Fruit fly (Drosophila melanogaster) whole organism, embryonic: ENCODE measurements around the gene Nsun5.

ENCODE experiments used
- ATbp ChIP-seq: fragments of 200-800 bp; sonication (Bioruptor generic); optimal IDR thresholded peaks from 2 replicates; lab custom pipeline; 2017; ENCODE audit warnings: missing biosample characterization, mild to moderate bottlenecking, missing genetic modification characterization, missing genetic modification reagents
- BtbVII ChIP-seq: fragments of 200-800 bp; sonication (Bioruptor generic); optimal IDR thresholded peaks from 3 replicates; lab custom pipeline; 2017; ENCODE audit warnings: missing biosample characterization, mild to moderate bottlenecking, missing genetic modification characterization
- CG1024 ChIP-seq: fragments of 200-800 bp; sonication (Bioruptor generic); IDR thresholded peaks from 2 replicates; pipeline ENCODE4 v1.3.6; 2022; ENCODE audit warnings: missing biosample characterization, missing genetic modification characterization
- CG10462 ChIP-seq: fragments of 200-800 bp; sonication (Bioruptor generic); optimal IDR thresholded peaks from 2 replicates; lab custom pipeline; 2016; ENCODE audit warnings: missing biosample characterization, missing genetic modification characterization
- CG11247 ChIP-seq: fragments of 200-800 bp; sonication (Bioruptor generic); IDR thresholded peaks from 2 replicates; pipeline ENCODE4 v1.3.6; 2022; ENCODE audit warnings: missing biosample characterization, missing genetic modification characterization
- CG12391 ChIP-seq: fragments of 200-800 bp; sonication (Bioruptor generic); optimal IDR thresholded peaks from 3 replicates; lab custom pipeline; 2018; ENCODE audit warnings: missing biosample characterization, mild to moderate bottlenecking, missing genetic modification characterization, moderate library complexity
- CG13296 ChIP-seq: fragments of 200-800 bp; sonication (Bioruptor generic); optimal IDR thresholded peaks from 3 replicates; lab custom pipeline; 2018; ENCODE audit warnings: missing biosample characterization, mild to moderate bottlenecking, missing genetic modification characterization
- CG13894 ChIP-seq: fragments of 200-800 bp; sonication (Bioruptor generic); optimal IDR thresholded peaks from 3 replicates; lab custom pipeline; 2018; ENCODE audit warnings: missing biosample characterization, mild to moderate bottlenecking, missing genetic modification characterization, moderate library complexity
- CG14014 ChIP-seq: fragments of 200-800 bp; sonication (Bioruptor generic); IDR thresholded peaks from 2 replicates; pipeline ENCODE4 v1.3.6; 2022; ENCODE audit warnings: missing biosample characterization, missing genetic modification characterization
- CG14667 ChIP-seq: fragments of 200-800 bp; sonication (Bioruptor generic); IDR thresholded peaks from 2 replicates; pipeline ENCODE4 v1.3.6; 2022; ENCODE audit warnings: missing biosample characterization, missing genetic modification characterization
- CG1647 ChIP-seq: fragments of 200-800 bp; sonication (Bioruptor generic); optimal IDR thresholded peaks from 3 replicates; lab custom pipeline; 2016; ENCODE audit warnings: missing biosample characterization, missing genetic modification characterization
- CG16863 ChIP-seq: fragments of 200-800 bp; sonication (Bioruptor generic); optimal IDR thresholded peaks from 3 replicates; lab custom pipeline; 2016; ENCODE audit warnings: missing biosample characterization, missing genetic modification characterization
- CG18476 ChIP-seq: fragments of 200-800 bp; sonication (Bioruptor generic); optimal IDR thresholded peaks from 2 replicates; lab custom pipeline; 2016; ENCODE audit warnings: missing biosample characterization, mild to moderate bottlenecking, missing genetic modification characterization
- CG3838 ChIP-seq: fragments of 200-800 bp; sonication (Bioruptor generic); optimal IDR thresholded peaks from 3 replicates; lab custom pipeline; 2016; ENCODE audit warnings: missing biosample characterization, missing genetic modification characterization
- CG3995 ChIP-seq: fragments of 200-800 bp; sonication (Bioruptor generic); optimal IDR thresholded peaks from 3 replicates; lab custom pipeline; 2016; ENCODE audit warnings: missing biosample characterization, missing genetic modification characterization
- CG5245 ChIP-seq: fragments of 200-800 bp; sonication (Bioruptor generic); optimal IDR thresholded peaks from 3 replicates; lab custom pipeline; 2016; ENCODE audit warnings: missing biosample characterization, missing genetic modification characterization
- CG5953 ChIP-seq: fragments of 200-800 bp; sonication (Bioruptor generic); IDR thresholded peaks from 2 replicates; pipeline ENCODE4 v1.3.6; 2022; ENCODE audit warnings: missing biosample characterization, missing genetic modification characterization
- CG7357 ChIP-seq: fragments of 200-800 bp; sonication (Bioruptor generic); IDR thresholded peaks from 3 replicates; pipeline ENCODE4 v1.3.6; 2022; ENCODE audit warnings: missing biosample characterization, missing genetic modification characterization
- CG8359 ChIP-seq: fragments of 200-800 bp; sonication (Bioruptor generic); optimal IDR thresholded peaks from 2 replicates; lab custom pipeline; 2017; ENCODE audit warnings: missing biosample characterization, mild to moderate bottlenecking, missing genetic modification characterization, borderline replicate concordance
- CG8765 ChIP-seq: fragments of 200-800 bp; sonication (Bioruptor generic); IDR thresholded peaks from 2 replicates; pipeline ENCODE4 v1.3.6; 2022; ENCODE audit warnings: missing biosample characterization, missing genetic modification characterization
- D ChIP-seq, 2 experiments: fragments of 200-800 bp in 1 of 2; fragments of >200 bp in 1 of 2; sonication (Bioruptor generic) in 1 of 2; optimal IDR thresholded peaks; 2 replicates in 1 of 2; 3 replicates in 1 of 2; lab custom pipeline; 2017; ENCODE audit warnings: mild to moderate bottlenecking in 1 of 2, missing biosample characterization in 1 of 2, missing genetic modification characterization in 1 of 2, missing genetic modification reagents in 1 of 2
- Deaf1 ChIP-seq: fragments of 200-800 bp; optimal IDR thresholded peaks from 3 replicates; lab custom pipeline; 2019; ENCODE audit warnings: missing biosample characterization, mild to moderate bottlenecking, missing genetic modification characterization, moderate library complexity
- Drgx ChIP-seq: fragments of 200-800 bp; sonication (Bioruptor generic); IDR thresholded peaks from 2 replicates; pipeline ENCODE4 v1.3.6; 2022; ENCODE audit warnings: missing biosample characterization, missing genetic modification characterization
- H15 ChIP-seq: fragments of 200-800 bp; sonication (Bioruptor generic); IDR thresholded peaks from 3 replicates; pipeline ENCODE4 v1.3.6; 2022; ENCODE audit warnings: missing biosample characterization, missing genetic modification characterization
- Hmr ChIP-seq: fragments of 200-800 bp; sonication (Bioruptor generic); optimal IDR thresholded peaks from 3 replicates; lab custom pipeline; 2017; ENCODE audit warnings: mild to moderate bottlenecking, missing biosample characterization, missing genetic modification reagents, missing genetic modification characterization
- Oli ChIP-seq: fragments of 200-800 bp; sonication (Bioruptor generic); optimal IDR thresholded peaks from 2 replicates; lab custom pipeline; 2018; ENCODE audit warnings: missing biosample characterization, mild to moderate bottlenecking, missing genetic modification characterization, moderate library complexity
- Taf1 ChIP-seq: fragments of 200-800 bp; sonication (Bioruptor generic); IDR thresholded peaks from 2 replicates; pipeline ENCODE4 v1.3.6; 2022; ENCODE audit warnings: missing biosample characterization, missing genetic modification characterization
- Trl ChIP-seq, 3 experiments: fragments of >200 bp in 2 of 3; fragments of 200-800 bp in 1 of 3; sonication (Bioruptor generic) in 1 of 3; optimal IDR thresholded peaks; 2 replicates in 1 of 3; 3 replicates in 2 of 3; lab custom pipeline; 2016 to 2017; ENCODE audit warnings: missing biosample characterization in 1 of 3, missing genetic modification characterization in 1 of 3
- aop ChIP-seq: fragments of 200-800 bp; sonication (Bioruptor generic); IDR thresholded peaks from 2 replicates; pipeline ENCODE4 v1.3.6; 2022; ENCODE audit warnings: missing biosample characterization, missing genetic modification characterization
- br ChIP-seq: fragments of >200 bp; optimal IDR thresholded peaks from 2 replicates; lab custom pipeline; 2017
- bsh ChIP-seq, 2 experiments: fragments of 200-800 bp; sonication (Bioruptor generic); optimal IDR thresholded peaks; 2 replicates each; lab custom pipeline; 2017 to 2018; ENCODE audit warnings: mild to moderate bottlenecking in 2 of 2, missing biosample characterization in 2 of 2, missing genetic modification characterization in 2 of 2, moderate library complexity in 1 of 2
- cad ChIP-seq: fragments of >200 bp; optimal IDR thresholded peaks from 2 replicates; lab custom pipeline; 2017; ENCODE audit warnings: missing biosample characterization, missing genetic modification characterization
- cato ChIP-seq: fragments of 200-800 bp; sonication (Bioruptor generic); optimal IDR thresholded peaks from 2 replicates; lab custom pipeline; 2016; ENCODE audit warnings: missing biosample characterization, missing genetic modification characterization, borderline replicate concordance
- corto ChIP-seq: fragments of 200-800 bp; sonication (Bioruptor generic); optimal IDR thresholded peaks from 2 replicates; lab custom pipeline; 2016; ENCODE audit warnings: missing biosample characterization, mild to moderate bottlenecking, missing genetic modification characterization, moderate library complexity
- eyg ChIP-seq: fragments of 200-800 bp; sonication (Bioruptor generic); optimal IDR thresholded peaks from 3 replicates; lab custom pipeline; 2016; ENCODE audit warnings: missing biosample characterization, missing genetic modification characterization
- fd3F ChIP-seq: fragments of 200-800 bp; sonication (Bioruptor generic); optimal IDR thresholded peaks from 2 replicates; lab custom pipeline; 2018; ENCODE audit warnings: missing biosample characterization, mild to moderate bottlenecking, missing genetic modification characterization, moderate library complexity
- klu ChIP-seq: fragments of 200-800 bp; sonication (Bioruptor generic); IDR thresholded peaks from 2 replicates; pipeline ENCODE4 v1.3.6; 2022; ENCODE audit warnings: missing biosample characterization, missing genetic modification characterization
- nom ChIP-seq: fragments of 200-800 bp; sonication (Bioruptor generic); optimal IDR thresholded peaks from 2 replicates; lab custom pipeline; 2017; ENCODE audit warnings: missing biosample characterization, missing genetic modification characterization, mild to moderate bottlenecking, moderate library complexity, missing genetic modification reagents
- onecut ChIP-seq: fragments of 200-800 bp; sonication (Bioruptor generic); IDR thresholded peaks from 2 replicates; pipeline ENCODE4 v1.3.6; 2022; ENCODE audit warnings: missing biosample characterization, missing genetic modification characterization
- slp2 ChIP-seq: fragments of 200-800 bp; sonication (Bioruptor generic); optimal IDR thresholded peaks from 2 replicates; lab custom pipeline; 2016; ENCODE audit warnings: missing biosample characterization, missing genetic modification characterization
- ssp ChIP-seq: fragments of 200-800 bp; sonication (Bioruptor generic); IDR thresholded peaks from 2 replicates; pipeline ENCODE4 v1.3.6; 2022; ENCODE audit warnings: missing biosample characterization, missing genetic modification characterization
- stc ChIP-seq: fragments of 200-800 bp; sonication (Bioruptor generic); IDR thresholded peaks from 2 replicates; pipeline ENCODE4 v1.3.6; 2022; ENCODE audit warnings: missing biosample characterization, missing genetic modification characterization
- sug ChIP-seq: fragments of 200-800 bp; optimal IDR thresholded peaks from 2 replicates; lab custom pipeline; 2019; ENCODE audit warnings: missing biosample characterization, mild to moderate bottlenecking, missing genetic modification characterization, moderate library complexity
- tin ChIP-seq: fragments of 200-800 bp; sonication (Bioruptor generic); optimal IDR thresholded peaks from 3 replicates; lab custom pipeline; 2016; ENCODE audit warnings: missing biosample characterization, missing genetic modification characterization
- usp ChIP-seq: fragments of >200 bp; optimal IDR thresholded peaks from 2 replicates; lab custom pipeline; 2017; ENCODE audit warnings: missing biosample characterization, missing genetic modification characterization
- vfl ChIP-seq: fragments of 200-800 bp; sonication (Bioruptor generic); optimal IDR thresholded peaks from 2 replicates; lab custom pipeline; 2016; ENCODE audit warnings: missing biosample characterization, missing genetic modification characterization
- vvl ChIP-seq: fragments of 200-800 bp; sonication (Bioruptor generic); IDR thresholded peaks from 2 replicates; pipeline ENCODE4 v1.3.6; 2022; ENCODE audit warnings: missing biosample characterization, missing genetic modification characterization
- wek ChIP-seq: fragments of 200-800 bp; sonication (Bioruptor generic); optimal IDR thresholded peaks from 3 replicates; lab custom pipeline; 2018; ENCODE audit warnings: missing biosample characterization, mild to moderate bottlenecking, missing genetic modification characterization, moderate library complexity
- yki ChIP-seq: fragments of >200 bp; optimal IDR thresholded peaks from 3 replicates; lab custom pipeline; 2018

The Nsun5 gene

dm6 chr3R:19163972-19164819, 2.1 kb upstream of the Nsun5 start, which contains the start of gene sqz (continued):
- TF ChIP-seq eyg (GFP tag; lab: Kevin White, UChicago) (no peak), nom (GFP tag; lab: Kevin White, UChicago) (peak; percentile 94), CG16863 (GFP tag; lab: Kevin White, UChicago) (no peak), Deaf1 (peak; percentile 87), tin (GFP tag; lab: Kevin White, UChicago) (no peak), Hmr (GFP tag; lab: Kevin White, UChicago) (peak; percentile 56), CG14014 (GFP tag; lab: Robert Waterston, UW) (peak; percentile 5; the same call in 1 of the 2 replicates), aop (GFP tag; lab: Robert Waterston, UW) (no peak), stc (GFP tag; lab: Robert Waterston, UW) (peak; percentile 30; the same call in 1 of the 2 replicates), sug (tag; lab: Kevin White, UChicago) (no peak), CG13894 (tag; lab: Kevin White, UChicago) (peak; percentile 17), Oli (tag; lab: Kevin White, UChicago) (no peak), CG11247 (no peak), CG8359 (GFP tag; lab: Kevin White, UChicago) (no peak), CG18476 (no peak), BtbVII (GFP tag; lab: Kevin White, UChicago) (peak; percentile 50), Drgx (GFP tag; lab: Robert Waterston, UW) (peak; percentile 79), CG7357 (GFP tag; lab: Robert Waterston, UW) (no peak), ssp (GFP tag; lab: Robert Waterston, UW) (no peak), usp (GFP tag; lab: Kevin White, UChicago) (no peak), klu (GFP tag; lab: Robert Waterston, UW) (no peak; the same call in 1 of the 2 replicates), CG12391 (no peak), cad (GFP tag; lab: Kevin White, UChicago) (no peak), onecut (0 out of 2 replicates have a peak, but pooled peaks have one; percentile 20), cato (no peak), CG5953 (GFP tag; lab: Robert Waterston, UW) (no peak), Taf1 (GFP tag; lab: Robert Waterston, UW) (no peak), slp2 (GFP tag; lab: Kevin White, UChicago) (no peak), CG14667 (GFP tag; lab: Robert Waterston, UW) (no peak), CG13296 (peak; percentile 19), D (optimal IDR thresholded peaks at IDR 0.05; lab: Kevin White, UChicago) (no peak), D (GFP tag; optimal IDR thresholded peaks at IDR 0.05; lab: Kevin White, UChicago) (peak; percentile 4), CG1647 (GFP tag; lab: Kevin White, UChicago) (no peak), CG3995 (peak; percentile 40), CG5245 (GFP tag; lab: Kevin White, UChicago) (no peak), vfl (GFP tag; lab: Kevin White, UChicago) (no peak), bsh (GFP tag; optimal IDR thresholded peaks at IDR 0.05; lab: Kevin White, UChicago) (peak in 1 of 2 experiments; percentile 84), yki (lab: Kevin White, UChicago) (peak; percentile 80), CG10462 (GFP tag; lab: Kevin White, UChicago) (no peak), wek (GFP tag; lab: Kevin White, UChicago) (peak; percentile 2), ATbp (no peak), vvl (GFP tag; lab: Robert Waterston, UW) (peak; percentile 45), CG8765 (GFP tag; lab: Robert Waterston, UW) (no peak), fd3F (GFP tag; lab: Kevin White, UChicago) (no peak), CG3838 (GFP tag; lab: Kevin White, UChicago) (peak; percentile 49), CG1024 (GFP tag; lab: Robert Waterston, UW) (no peak), Trl (optimal IDR thresholded peaks at IDR 0.05; lab: Kevin White, UChicago) (peak; percentile 98), Trl (GFP tag; optimal IDR thresholded peaks at IDR 0.05; lab: Kevin White, UChicago) (peak; percentile 79), br (no peak), H15 (no peak), corto (peak; percentile 79)
